Fruit fly (Drosophila melanogaster) whole organism, wandering third instar larva: Measurements from ENCODE around the gene Edem1.

Experiments used
- Abd-B ChIP-seq: fragments of >200 bp; optimal IDR thresholded peaks from 2 replicates; lab custom pipeline; 2017; ENCODE audit warnings: missing biosample characterization, missing genetic modification characterization
- HLH106 ChIP-seq: fragments of 200-800 bp; optimal IDR thresholded peaks from 3 replicates; lab custom pipeline; 2019; ENCODE audit warnings: missing biosample characterization, mild to moderate bottlenecking, missing genetic modification characterization, moderate library complexity
- N ChIP-seq: fragments of >200 bp; optimal IDR thresholded peaks from 2 replicates; lab custom pipeline; 2018; ENCODE audit warnings: missing biosample characterization, missing external identifiers, missing genetic modification characterization
- lola ChIP-seq: fragments of >200 bp; optimal IDR thresholded peaks from 2 replicates; lab custom pipeline; 2017; ENCODE audit warnings: missing biosample characterization, missing genetic modification characterization
- usp ChIP-seq: fragments of >200 bp; optimal IDR thresholded peaks from 2 replicates; lab custom pipeline; 2017; ENCODE audit warnings: missing biosample characterization, missing genetic modification characterization

- TF ChIP-seq Abd-B (GFP tag; lab: Kevin White, UChicago) (no peak), usp (GFP tag; lab: Kevin White, UChicago) (no peak), HLH106 (tag; lab: Kevin White, UChicago) (peak; percentile 98), N (GFP tag; lab: Kevin White, UChicago) (no peak), lola (GFP tag; lab: Kevin White, UChicago) (no peak)
These were observed 42.9 kb upstream of the Edem1 start for dm6 chrX:1951391-1952066.
